Worm (Caenorhabditis elegans) whole organism, L1 larva: ENCODE results near the gene mab-5.

Experiments
- C04F5.9 ChIP-seq: sonication (generic microtip); optimal IDR thresholded peaks from 2 replicates; lab custom pipeline; 2016; ENCODE audit warnings: missing genetic modification characterization, missing compliant biosample characterization
- F16B12.6 ChIP-seq: fragments of 150-350 bp; optimal IDR thresholded peaks from 2 replicates; lab custom pipeline; 2014; ENCODE audit warnings: missing biosample characterization, missing genetic modification characterization
- Y116A8C.19 ChIP-seq: sonication (generic microtip); optimal IDR thresholded peaks from 2 replicates; lab custom pipeline; 2016; ENCODE audit warnings: missing compliant biosample characterization, missing genetic modification characterization, borderline replicate concordance
- aha-1 ChIP-seq: fragments of 150-350 bp; optimal IDR thresholded peaks from 2 replicates; lab custom pipeline; 2014; ENCODE audit warnings: missing biosample characterization, missing genetic modification characterization
- alr-1 ChIP-seq: fragments of 200-800 bp; sonication (Bioruptor generic); optimal IDR thresholded peaks from 2 replicates; lab custom pipeline; 2018; ENCODE audit warnings: borderline replicate concordance, mild to moderate bottlenecking, missing genetic modification characterization, missing compliant biosample characterization
- ama-1 ChIP-seq: fragments of 150-350 bp; optimal IDR thresholded peaks from 2 replicates; lab custom pipeline; 2014
- blmp-1 ChIP-seq: fragments of 150-350 bp; optimal IDR thresholded peaks from 2 replicates; lab custom pipeline; 2014; ENCODE audit warnings: missing biosample characterization, missing genetic modification characterization
- ceh-63 ChIP-seq: fragments of 200-800 bp; sonication (Bioruptor generic); optimal IDR thresholded peaks from 2 replicates; lab custom pipeline; 2018; ENCODE audit warnings: mild to moderate bottlenecking, missing genetic modification characterization, missing compliant biosample characterization
- ceh-8 ChIP-seq: fragments of 200-800 bp; sonication (Bioruptor generic); optimal IDR thresholded peaks from 2 replicates; lab custom pipeline; 2018; ENCODE audit warnings: mild to moderate bottlenecking, missing genetic modification characterization, moderate library complexity, missing compliant biosample characterization
- ceh-82 ChIP-seq, 3 experiments: fragments of 150-350 bp in 1 of 3; sonication (generic microtip) in 2 of 3; optimal IDR thresholded peaks; 2 replicates each; lab custom pipeline; 2014 to 2017; ENCODE audit warnings: missing biosample characterization in 3 of 3, missing genetic modification characterization in 3 of 3
- ceh-88 ChIP-seq: fragments of 200-800 bp; sonication (Bioruptor generic); IDR thresholded peaks from 2 replicates; pipeline ENCODE4 v1.3.6; 2022; ENCODE audit warnings: missing genetic modification characterization, missing compliant biosample characterization
- ces-1 ChIP-seq: fragments of 150-350 bp; optimal IDR thresholded peaks from 2 replicates; lab custom pipeline; 2014; ENCODE audit warnings: missing biosample characterization, missing genetic modification reagents, missing genetic modification characterization
- dpl-1 ChIP-seq, 3 experiments: fragments of 150-350 bp in 2 of 3; sonication (generic microtip) in 1 of 3; optimal IDR thresholded peaks; 2 replicates each; lab custom pipeline; 2014 to 2017; ENCODE audit warnings: missing biosample characterization in 3 of 3, missing genetic modification characterization in 3 of 3, missing genetic modification reagents in 3 of 3
- dsc-1 ChIP-seq: sonication (generic microtip); optimal IDR thresholded peaks from 2 replicates; lab custom pipeline; 2016; ENCODE audit warnings: mild to moderate bottlenecking, missing genetic modification characterization, missing compliant biosample characterization
- egl-13 ChIP-seq: sonication (generic microtip); optimal IDR thresholded peaks from 2 replicates; lab custom pipeline; 2016; ENCODE audit warnings: missing genotype, missing genetic modification reagents, missing genetic modification characterization, missing compliant biosample characterization
- elt-3 ChIP-seq, 6 experiments: fragments of 150-350 bp in 1 of 6; sonication (generic microtip); optimal IDR thresholded peaks; 2 replicates each; lab custom pipeline; 2017 to 2018; ENCODE audit warnings: missing biosample characterization in 6 of 6, missing genetic modification characterization in 6 of 6, inconsistent platforms in 1 of 6
- ets-5 ChIP-seq: fragments of 200-800 bp; sonication (Bioruptor generic); IDR thresholded peaks from 2 replicates; pipeline ENCODE4 v1.3.6; 2022; ENCODE audit warnings: missing genetic modification characterization, missing compliant biosample characterization
- fkh-10 ChIP-seq: sonication (generic microtip); optimal IDR thresholded peaks from 2 replicates; lab custom pipeline; 2017; ENCODE audit warnings: missing biosample characterization, missing genetic modification reagents, missing genetic modification characterization
- grh-1 ChIP-seq: fragments of 200-800 bp; sonication (Bioruptor generic); IDR thresholded peaks from 2 replicates; pipeline ENCODE4 v1.3.6; 2022; ENCODE audit warnings: missing genetic modification reagents, missing genetic modification characterization, missing compliant biosample characterization
- hlh-4 ChIP-seq: sonication (generic microtip); optimal IDR thresholded peaks from 2 replicates; lab custom pipeline; 2016; ENCODE audit warnings: mild to moderate bottlenecking, missing genetic modification characterization, missing compliant biosample characterization
- hpl-2 ChIP-seq: fragments of 150-350 bp; optimal IDR thresholded peaks from 2 replicates; lab custom pipeline; 2014; ENCODE audit warnings: missing biosample characterization, missing genetic modification reagents, missing genetic modification characterization
- irx-1 ChIP-seq: sonication (generic microtip); optimal IDR thresholded peaks from 2 replicates; lab custom pipeline; 2016; ENCODE audit warnings: missing genetic modification characterization, missing compliant biosample characterization
- lin-14 ChIP-seq: fragments of 200-800 bp; sonication (Bioruptor generic); optimal IDR thresholded peaks from 2 replicates; lab custom pipeline; 2018; ENCODE audit warnings: mild to moderate bottlenecking, missing genetic modification characterization, moderate library complexity, missing compliant biosample characterization
- lin-35 ChIP-seq, 2 experiments: fragments of 150-350 bp; optimal IDR thresholded peaks; 2 replicates each; lab custom pipeline; 2014; ENCODE audit warnings: missing biosample characterization in 2 of 2, missing genetic modification characterization in 2 of 2, missing genetic modification reagents in 2 of 2
- lin-39 ChIP-seq: fragments of 150-350 bp; optimal IDR thresholded peaks from 2 replicates; lab custom pipeline; 2014; ENCODE audit warnings: missing biosample characterization, missing genetic modification reagents, missing genetic modification characterization
- mdl-1 ChIP-seq, 2 experiments: fragments of 150-350 bp; optimal IDR thresholded peaks; 2 replicates each; lab custom pipeline; 2014 to 2017; ENCODE audit warnings: missing biosample characterization in 2 of 2, missing genetic modification characterization in 2 of 2, inconsistent platforms in 1 of 2
- mef-2 ChIP-seq: fragments of 150-350 bp; optimal IDR thresholded peaks from 2 replicates; lab custom pipeline; 2014; ENCODE audit warnings: missing biosample characterization, missing genetic modification characterization
- mep-1 ChIP-seq: fragments of 150-350 bp; optimal IDR thresholded peaks from 2 replicates; lab custom pipeline; 2014; ENCODE audit warnings: missing biosample characterization, missing genetic modification characterization
- nhr-11 ChIP-seq: fragments of 150-350 bp; optimal IDR thresholded peaks from 2 replicates; lab custom pipeline; 2014; ENCODE audit warnings: missing biosample characterization, missing genetic modification characterization
- nhr-12 ChIP-seq: sonication (generic microtip); optimal IDR thresholded peaks from 2 replicates; lab custom pipeline; 2017; ENCODE audit warnings: missing biosample characterization, missing genetic modification characterization
- nhr-20 ChIP-seq: sonication (generic microtip); optimal IDR thresholded peaks from 2 replicates; lab custom pipeline; 2016; ENCODE audit warnings: mild to moderate bottlenecking, missing genetic modification characterization, missing compliant biosample characterization
- nhr-237 ChIP-seq: fragments of 150-350 bp; optimal IDR thresholded peaks from 2 replicates; lab custom pipeline; 2014; ENCODE audit warnings: missing biosample characterization, missing genetic modification characterization
- nhr-47 ChIP-seq: sonication (generic microtip); optimal IDR thresholded peaks from 2 replicates; lab custom pipeline; 2016; ENCODE audit warnings: mild to moderate bottlenecking, missing genetic modification characterization, moderate library complexity, missing compliant biosample characterization
- nhr-71 ChIP-seq: sonication (generic microtip); optimal IDR thresholded peaks from 2 replicates; lab custom pipeline; 2016; ENCODE audit warnings: mild to moderate bottlenecking, missing genetic modification characterization, moderate library complexity, missing compliant biosample characterization
- nhr-76 ChIP-seq: sonication (generic microtip); optimal IDR thresholded peaks from 2 replicates; lab custom pipeline; 2017; ENCODE audit warnings: missing biosample characterization, missing genetic modification characterization
- nhr-85 ChIP-seq: sonication (generic microtip); peaks from one replicate; lab custom pipeline; 2016; ENCODE audit warnings: missing genetic modification characterization, inconsistent platforms, missing compliant biosample characterization
- nhr-90 ChIP-seq: sonication (generic microtip); optimal IDR thresholded peaks from 2 replicates; lab custom pipeline; 2016; ENCODE audit warnings: mild to moderate bottlenecking, missing genetic modification characterization, missing compliant biosample characterization; ENCODE audit not compliant: poor library complexity
- pqm-1 ChIP-seq: sonication (generic microtip); optimal IDR thresholded peaks from 3 replicates; lab custom pipeline; 2017; ENCODE audit warnings: missing biosample characterization, missing genetic modification characterization
- rnt-1 ChIP-seq: sonication (generic microtip); optimal IDR thresholded peaks from 2 replicates; lab custom pipeline; 2016; ENCODE audit warnings: mild to moderate bottlenecking, missing genetic modification characterization, moderate library complexity, missing compliant biosample characterization
- skn-1 ChIP-seq: fragments of 150-350 bp; optimal IDR thresholded peaks from 2 replicates; lab custom pipeline; 2014; ENCODE audit warnings: missing biosample characterization, missing genetic modification characterization
- snpc-4 ChIP-seq: fragments of 150-350 bp; optimal IDR thresholded peaks from 2 replicates; lab custom pipeline; 2014; ENCODE audit warnings: missing biosample characterization, missing genetic modification characterization
- sox-4 ChIP-seq: sonication (generic microtip); optimal IDR thresholded peaks from 2 replicates; lab custom pipeline; 2016; ENCODE audit warnings: missing genetic modification characterization, missing compliant biosample characterization
- sptf-1 ChIP-seq: fragments of 150-350 bp; optimal IDR thresholded peaks from 2 replicates; lab custom pipeline; 2014; ENCODE audit warnings: missing biosample characterization, missing genetic modification characterization
- tbx-2 ChIP-seq: sonication (generic microtip); optimal IDR thresholded peaks from 2 replicates; lab custom pipeline; 2016; ENCODE audit warnings: missing genetic modification characterization, missing compliant biosample characterization
- tlp-1 ChIP-seq: fragments of 150-350 bp; optimal IDR thresholded peaks from 2 replicates; lab custom pipeline; 2014; ENCODE audit warnings: missing biosample characterization, missing genetic modification characterization
- unc-30 ChIP-seq: sonication (generic microtip); optimal IDR thresholded peaks from 2 replicates; lab custom pipeline; 2017; ENCODE audit warnings: missing biosample characterization, missing genetic modification characterization
- unc-62 ChIP-seq: fragments of 150-350 bp; optimal IDR thresholded peaks from 2 replicates; lab custom pipeline; 2014; ENCODE audit warnings: missing biosample characterization, missing genetic modification reagents, missing genetic modification characterization
- unc-86 ChIP-seq: sonication (generic microtip); optimal IDR thresholded peaks from 2 replicates; lab custom pipeline; 2016; ENCODE audit warnings: missing genetic modification characterization, missing compliant biosample characterization
- unc-98 ChIP-seq: fragments of 200-800 bp; sonication (Bioruptor generic); IDR thresholded peaks from 2 replicates; pipeline ENCODE4 v1.3.6; 2022; ENCODE audit warnings: missing genetic modification characterization, missing compliant biosample characterization
- xbp-1 ChIP-seq: sonication (generic microtip); optimal IDR thresholded peaks from 2 replicates; lab custom pipeline; 2016; ENCODE audit warnings: missing genetic modification characterization, missing compliant biosample characterization
- zag-1 ChIP-seq: fragments of 150-350 bp; optimal IDR thresholded peaks from 2 replicates; lab custom pipeline; 2014; ENCODE audit warnings: missing biosample characterization, missing genetic modification characterization
- ztf-4 ChIP-seq: fragments of 150-350 bp; optimal IDR thresholded peaks from 2 replicates; lab custom pipeline; 2014; ENCODE audit warnings: missing biosample characterization, missing genetic modification characterization

mab-5 gene

ce11 chrIII:7729062-7729461 lies 54.2 kb downstream of the mab-5 start:
- peak; percentile 3 for TF ChIP-seq ama-1
- no peak for TF ChIP-seq nhr-47 (tag; lab: Kevin White, UChicago)
- no peak for TF ChIP-seq nhr-12

- TF ChIP-seq nhr-11 (tag; lab: Kevin White, UChicago) (no peak), blmp-1 (peak; percentile 94), ceh-88 (GFP tag; lab: Robert Waterston, UW) (no peak), nhr-237 (no peak), nhr-12 (no peak), unc-98 (GFP tag; lab: Robert Waterston, UW) (no peak), aha-1 (tag; lab: Kevin White, UChicago) (no peak), ceh-8 (GFP tag; lab: Kevin White, UChicago) (no peak), nhr-85 (tag; lab: Kevin White, UChicago) (peak; percentile 90), nhr-20 (tag; lab: Kevin White, UChicago) (peak; percentile 35), nhr-76 (tag; lab: Kevin White, UChicago) (no peak), sptf-1 (tag; lab: Kevin White, UChicago) (no peak), ets-5 (no peak), xbp-1 (tag; lab: Kevin White, UChicago) (no peak), tlp-1 (tag; lab: Kevin White, UChicago) (no peak), tbx-2 (tag; lab: Kevin White, UChicago) (peak; percentile 10), dsc-1 (tag; lab: Kevin White, UChicago) (no peak), nhr-90 (tag; lab: Kevin White, UChicago) (peak; percentile 44), lin-14 (GFP tag; lab: Kevin White, UChicago) (peak; percentile 90), unc-62 (GFP tag; lab: Kevin White, UChicago) (no peak), snpc-4 (tag; lab: Kevin White, UChicago) (no peak), pqm-1 (no peak), ces-1 (GFP tag; lab: Kevin White, UChicago) (no peak), ceh-82 (tag; optimal IDR thresholded peaks at IDR 0.05; lab: Kevin White, UChicago) (peak in 1 of 3 experiments; percentile 48), fkh-10 (GFP tag; lab: Kevin White, UChicago) (no peak), F16B12.6 (tag; lab: Kevin White, UChicago) (no peak), rnt-1 (peak; percentile 44), C04F5.9 (tag; lab: Kevin White, UChicago) (no peak), mdl-1 (tag; optimal IDR thresholded peaks at IDR 0.05; lab: Kevin White, UChicago) (peak in 1 of 2 experiments; percentile 5), grh-1 (no peak), dpl-1 (GFP tag; optimal IDR thresholded peaks at IDR 0.05; lab: Kevin White, UChicago) (peak; percentile 17 to 30 (median 29)), nhr-47 (tag; lab: Kevin White, UChicago) (peak; percentile 50), lin-39 (tag; lab: Kevin White, UChicago) (no peak), ama-1 (peak; percentile 24), sox-4 (no peak), irx-1 (tag; lab: Kevin White, UChicago) (no peak), mep-1 (tag; lab: Kevin White, UChicago) (peak; percentile 63), ceh-63 (GFP tag; lab: Kevin White, UChicago) (no peak), unc-86 (tag; lab: Kevin White, UChicago) (no peak), mef-2 (tag; lab: Kevin White, UChicago) (no peak), nhr-71 (tag; lab: Kevin White, UChicago) (peak; percentile 73), zag-1 (tag; lab: Kevin White, UChicago) (no peak), elt-3 (tag; optimal IDR thresholded peaks at IDR 0.05; lab: Kevin White, UChicago) (peak in 3 of 6 experiments; percentile 71 to 83 (median 78)), egl-13 (tag; lab: Kevin White, UChicago) (no peak), hpl-2 (GFP tag; lab: Kevin White, UChicago) (no peak), unc-30 (no peak), lin-35 (GFP tag; optimal IDR thresholded peaks at IDR 0.05; lab: Kevin White, UChicago) (peak; percentile 18 to 25), alr-1 (tag; lab: Kevin White, UChicago) (no peak), hlh-4 (tag; lab: Kevin White, UChicago) (no peak), Y116A8C.19 (tag; lab: Kevin White, UChicago) (no peak), skn-1 (tag; lab: Kevin White, UChicago) (peak; percentile 70), ztf-4 (tag; lab: Kevin White, UChicago) (no peak)
Measured at ce11 chrIII:7728494-7728893, 54.8 kb downstream of the mab-5 start.
